Fruit fly (Drosophila melanogaster) whole organism, adult: ENCODE data around the gene kirre.

Source experiments
- CG11617 ChIP-seq: fragments of 200-800 bp; sonication (Bioruptor generic); optimal IDR thresholded peaks from 2 replicates; lab custom pipeline; 2017; ENCODE audit warnings: mild to moderate bottlenecking, missing biosample characterization, missing genetic modification reagents, missing genetic modification characterization
- CG12768 ChIP-seq: fragments of 200-800 bp; sonication (Bioruptor generic); optimal IDR thresholded peaks from 2 replicates; lab custom pipeline; 2017; ENCODE audit warnings: missing biosample characterization, missing genetic modification characterization, mild to moderate bottlenecking, moderate library complexity, missing genetic modification reagents
- CG14711 ChIP-seq: fragments of 200-800 bp; sonication (Bioruptor generic); optimal IDR thresholded peaks from 2 replicates; lab custom pipeline; 2018; ENCODE audit warnings: missing biosample characterization, mild to moderate bottlenecking, missing genetic modification characterization, moderate library complexity
- CG1620 ChIP-seq: fragments of 200-800 bp; sonication (Bioruptor generic); optimal IDR thresholded peaks from 2 replicates; lab custom pipeline; 2016; ENCODE audit warnings: missing biosample characterization, missing genetic modification characterization
- CG33017 ChIP-seq: fragments of 200-800 bp; sonication (Bioruptor generic); optimal IDR thresholded peaks from 2 replicates; lab custom pipeline; 2018; ENCODE audit warnings: missing biosample characterization, mild to moderate bottlenecking, missing genetic modification characterization, moderate library complexity
- CG5204 ChIP-seq: fragments of 200-800 bp; sonication (Bioruptor generic); optimal IDR thresholded peaks from 2 replicates; lab custom pipeline; 2016; ENCODE audit warnings: missing biosample characterization, missing genetic modification characterization
- CG7045 ChIP-seq: fragments of 200-800 bp; sonication (Bioruptor generic); optimal IDR thresholded peaks from 2 replicates; lab custom pipeline; 2017; ENCODE audit warnings: missing biosample characterization, mild to moderate bottlenecking, missing genetic modification characterization
- CG7101 ChIP-seq: fragments of 200-800 bp; sonication (Bioruptor generic); optimal IDR thresholded peaks from 2 replicates; lab custom pipeline; 2018; ENCODE audit warnings: missing biosample characterization, mild to moderate bottlenecking, missing genetic modification characterization, moderate library complexity
- Clk ChIP-seq: fragments of 200-800 bp; sonication (Bioruptor generic); optimal IDR thresholded peaks from 2 replicates; lab custom pipeline; 2017; ENCODE audit warnings: missing biosample characterization, missing genetic modification characterization
- Crg-1 ChIP-seq: fragments of 200-800 bp; sonication (Bioruptor generic); optimal IDR thresholded peaks from 2 replicates; lab custom pipeline; 2016; ENCODE audit warnings: missing biosample characterization, missing genetic modification characterization
- Hr96 ChIP-seq: fragments of 200-800 bp; sonication (Bioruptor generic); optimal IDR thresholded peaks from 2 replicates; lab custom pipeline; 2016; ENCODE audit warnings: missing biosample characterization, missing genetic modification characterization
- Mnt ChIP-seq: fragments of 200-800 bp; sonication (Bioruptor generic); optimal IDR thresholded peaks from 2 replicates; lab custom pipeline; 2016; ENCODE audit warnings: missing biosample characterization, mild to moderate bottlenecking, missing genetic modification characterization
- bab1 ChIP-seq: fragments of 200-800 bp; sonication (Bioruptor generic); optimal IDR thresholded peaks from 3 replicates; lab custom pipeline; 2019; ENCODE audit warnings: missing biosample characterization, mild to moderate bottlenecking, missing genetic modification characterization, moderate library complexity
- cic ChIP-seq: fragments of 200-800 bp; sonication (Bioruptor generic); optimal IDR thresholded peaks from 2 replicates; lab custom pipeline; 2017; ENCODE audit warnings: missing biosample characterization, mild to moderate bottlenecking, missing genetic modification characterization, moderate library complexity
- cnc ChIP-seq, 2 experiments: fragments of >200 bp; optimal IDR thresholded peaks; 2 replicates each; lab custom pipeline; 2017
- kay ChIP-seq: fragments of 200-800 bp; sonication (Bioruptor generic); peaks from one replicate; lab custom pipeline; 2016; ENCODE audit warnings: missing biosample characterization, missing genetic modification characterization, borderline replicate concordance
- ovo ChIP-seq: fragments of 200-800 bp; sonication (Bioruptor generic); optimal IDR thresholded peaks from 2 replicates; lab custom pipeline; 2016; ENCODE audit warnings: missing biosample characterization, missing genetic modification characterization
- pad ChIP-seq: fragments of 200-800 bp; sonication (Bioruptor generic); optimal IDR thresholded peaks from 3 replicates; lab custom pipeline; 2017; ENCODE audit warnings: missing biosample characterization, missing genetic modification characterization, mild to moderate bottlenecking, moderate library complexity, missing genetic modification reagents
- tj ChIP-seq: fragments of 200-800 bp; sonication (Bioruptor generic); optimal IDR thresholded peaks from 3 replicates; lab custom pipeline; 2017; ENCODE audit warnings: missing biosample characterization, mild to moderate bottlenecking, missing genetic modification characterization, moderate library complexity
- toe ChIP-seq: fragments of 200-800 bp; sonication (Bioruptor generic); optimal IDR thresholded peaks from 2 replicates; lab custom pipeline; 2016; ENCODE audit warnings: missing biosample characterization, missing genetic modification characterization

Gene kirre

DNA sequence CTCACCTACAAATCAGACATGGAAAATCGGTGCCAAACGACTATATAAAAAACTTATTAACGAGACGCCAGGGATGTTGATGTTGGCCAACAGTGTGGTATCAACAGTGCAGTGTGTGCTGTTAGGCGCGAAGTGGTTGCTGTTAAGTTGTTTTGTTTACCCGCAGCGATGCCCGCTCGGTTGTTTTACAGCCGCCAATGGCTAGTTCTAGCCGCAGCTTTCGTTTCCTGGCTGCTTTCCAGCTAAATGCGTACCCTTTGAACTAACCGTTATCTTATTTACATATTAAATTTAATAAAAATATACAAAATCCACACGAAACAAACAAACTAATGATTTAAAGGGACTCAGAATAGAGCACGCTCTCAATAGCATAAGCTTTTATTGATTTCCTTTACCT lies 1.5 kb upstream of the kirre start, which contains the start of gene crm:
crm (minus strand) TSS at position 111 of the 400 bp plus-strand sequence.
- peak; percentile 86 for TF ChIP-seq ovo (GFP tag; lab: Kevin White, UChicago)
- TF ChIP-seq CG33017 (tag; lab: Kevin White, UChicago): no peak
- no peak for TF ChIP-seq Clk (GFP tag; lab: Kevin White, UChicago)
- no peak for TF ChIP-seq CG11617
- peak; percentile 54 for TF ChIP-seq Mnt (GFP tag; lab: Kevin White, UChicago)
- TF ChIP-seq CG7101 (tag; lab: Kevin White, UChicago): peak; percentile 37
- no peak for TF ChIP-seq CG7045 (GFP tag; lab: Kevin White, UChicago)
- TF ChIP-seq Crg-1 (GFP tag; lab: Kevin White, UChicago): no peak
- TF ChIP-seq bab1: no peak

DNA sequence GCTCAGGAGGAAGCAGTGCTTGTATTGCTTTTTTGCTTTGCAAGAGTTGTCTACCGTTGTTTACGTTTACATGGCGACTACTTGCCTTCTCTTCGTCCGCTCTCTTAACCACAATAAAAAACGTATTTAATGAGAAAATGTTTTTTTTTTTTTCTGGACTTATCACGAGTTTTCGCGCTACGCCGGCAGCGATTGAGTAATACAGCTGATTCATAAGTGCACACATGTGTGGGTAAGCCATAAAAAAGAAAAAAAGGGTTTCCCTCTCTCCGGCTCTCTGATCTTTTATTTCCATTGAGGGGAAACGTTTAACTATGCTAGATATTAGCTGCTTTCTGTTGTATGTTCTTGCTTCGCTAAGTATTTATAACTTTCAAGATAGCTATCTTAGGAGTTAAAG lies 1.9 kb downstream of the kirre start:
- TF ChIP-seq Crg-1 (GFP tag; lab: Kevin White, UChicago) (no peak), cnc (optimal IDR thresholded peaks at IDR 0.05; lab: Kevin White, UChicago) (no peak), CG7101 (tag; lab: Kevin White, UChicago) (no peak), CG14711 (tag; lab: Kevin White, UChicago) (no peak), CG11617 (peak; percentile 56), CG1620 (no peak), CG33017 (tag; lab: Kevin White, UChicago) (peak; percentile 52), CG5204 (no peak), pad (peak; percentile 89), Clk (GFP tag; lab: Kevin White, UChicago) (no peak), bab1 (no peak), Mnt (GFP tag; lab: Kevin White, UChicago) (peak; percentile 58), toe (GFP tag; lab: Kevin White, UChicago) (no peak), kay (GFP tag; lab: Kevin White, UChicago) (peak; percentile 98), tj (GFP tag; lab: Kevin White, UChicago) (peak; percentile 49), CG12768 (peak; percentile 59), Hr96 (GFP tag; lab: Kevin White, UChicago) (no peak), ovo (GFP tag; lab: Kevin White, UChicago) (peak; percentile 3), CG7045 (GFP tag; lab: Kevin White, UChicago) (peak; percentile 11), cic (GFP tag; lab: Kevin White, UChicago) (peak; percentile 94)

DNA sequence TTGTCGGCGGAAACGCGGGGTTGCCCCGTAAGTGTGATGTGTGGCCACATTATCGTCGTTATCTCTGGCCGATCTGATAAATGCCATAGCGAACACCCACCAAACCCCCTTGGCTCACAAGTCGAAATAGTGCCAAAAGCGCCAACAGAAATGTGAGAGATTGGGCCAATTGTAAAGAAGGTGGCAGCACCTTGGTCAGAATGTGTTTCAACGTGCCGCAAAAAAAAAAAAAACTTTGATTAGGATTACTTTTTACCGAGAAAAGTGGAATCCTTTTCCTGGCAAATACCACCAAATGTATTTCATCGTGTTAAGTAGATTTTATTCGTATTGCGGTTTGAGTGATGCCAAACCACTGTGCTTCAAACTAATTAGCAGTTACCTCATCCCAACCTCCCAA lies 2.8 kb downstream of the kirre start:
- TF ChIP-seq CG14711 (tag; lab: Kevin White, UChicago) (peak; percentile 82), CG5204 (peak; percentile 75), ovo (GFP tag; lab: Kevin White, UChicago) (peak; percentile 58), Hr96 (GFP tag; lab: Kevin White, UChicago) (peak; percentile 90), bab1 (peak; percentile 34), kay (GFP tag; lab: Kevin White, UChicago) (no peak), CG7101 (tag; lab: Kevin White, UChicago) (peak; percentile 90), cic (GFP tag; lab: Kevin White, UChicago) (no peak), cnc (optimal IDR thresholded peaks at IDR 0.05; lab: Kevin White, UChicago) (no peak), CG33017 (tag; lab: Kevin White, UChicago) (peak; percentile 68), pad (peak; percentile 58), CG12768 (peak; percentile 84), Mnt (GFP tag; lab: Kevin White, UChicago) (peak; percentile 82), CG1620 (peak; percentile 64), CG11617 (peak; percentile 83), Crg-1 (GFP tag; lab: Kevin White, UChicago) (peak; percentile 73), CG7045 (GFP tag; lab: Kevin White, UChicago) (peak; percentile 72), Clk (GFP tag; lab: Kevin White, UChicago) (peak; percentile 38), tj (GFP tag; lab: Kevin White, UChicago) (peak; percentile 48), toe (GFP tag; lab: Kevin White, UChicago) (peak; percentile 50)

DNA sequence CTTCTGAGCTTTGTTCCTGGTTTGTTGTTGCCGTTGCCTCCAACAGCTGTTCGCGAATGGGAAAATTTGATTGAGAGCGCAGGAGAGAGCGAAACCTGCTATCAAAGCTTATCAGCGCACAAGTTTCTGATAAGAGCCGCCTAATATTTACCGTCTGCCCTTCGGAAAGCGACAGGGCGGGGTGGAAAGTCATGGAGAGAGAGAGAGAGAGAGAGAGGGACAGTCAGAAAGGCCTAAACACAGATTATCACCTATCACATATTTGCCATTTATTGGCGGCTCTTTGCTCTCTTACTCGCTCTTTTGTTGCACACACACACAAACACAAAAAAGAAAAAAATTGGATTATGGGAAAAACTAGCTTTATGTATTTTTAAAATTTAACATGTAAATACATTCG lies 3.4 kb downstream of the kirre start:
- TF ChIP-seq cic (GFP tag; lab: Kevin White, UChicago): no peak
- TF ChIP-seq CG7045 (GFP tag; lab: Kevin White, UChicago): no peak
- no peak for TF ChIP-seq CG14711 (tag; lab: Kevin White, UChicago)
- no peak for TF ChIP-seq cnc (optimal IDR thresholded peaks at IDR 0.05; lab: Kevin White, UChicago)
- TF ChIP-seq Mnt (GFP tag; lab: Kevin White, UChicago): no peak
- no peak for TF ChIP-seq toe (GFP tag; lab: Kevin White, UChicago)
- TF ChIP-seq CG33017 (tag; lab: Kevin White, UChicago): no peak
- TF ChIP-seq CG5204: no peak
- TF ChIP-seq tj (GFP tag; lab: Kevin White, UChicago): no peak
- no peak for TF ChIP-seq ovo (GFP tag; lab: Kevin White, UChicago)
- no peak for TF ChIP-seq bab1
- no peak for TF ChIP-seq Crg-1 (GFP tag; lab: Kevin White, UChicago)
- TF ChIP-seq kay (GFP tag; lab: Kevin White, UChicago): no peak

DNA sequence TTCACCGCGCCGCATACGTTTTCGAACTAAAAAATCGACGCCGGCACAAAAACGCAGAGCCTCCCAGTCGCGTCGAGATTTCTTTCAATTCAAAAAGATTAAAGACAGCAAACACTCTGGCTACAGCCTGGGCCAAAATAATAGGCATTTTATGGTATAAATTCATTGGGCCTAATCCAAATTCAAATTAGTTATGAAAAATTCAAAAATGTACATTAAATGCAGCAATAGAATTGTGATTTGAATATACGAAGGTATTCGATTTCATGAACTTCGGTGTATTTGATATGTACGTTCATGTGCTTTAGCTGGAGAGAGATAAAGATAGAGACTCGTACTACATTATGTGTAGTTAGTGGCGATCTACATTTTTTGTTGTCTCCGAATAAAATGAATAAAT lies 3.9 kb downstream of the kirre start, which contains the start of gene Syx4:
Syx4 (minus strand) TSS at position 35 of the 400 bp plus-strand sequence.
- TF ChIP-seq kay (GFP tag; lab: Kevin White, UChicago) (peak; percentile 90), bab1 (peak; percentile 57), CG11617 (peak; percentile 91), CG7101 (tag; lab: Kevin White, UChicago) (peak; percentile 97), CG5204 (peak; percentile 75), Crg-1 (GFP tag; lab: Kevin White, UChicago) (peak; percentile 80), toe (GFP tag; lab: Kevin White, UChicago) (peak; percentile 56), CG14711 (tag; lab: Kevin White, UChicago) (peak; percentile 93), pad (peak; percentile 82), tj (GFP tag; lab: Kevin White, UChicago) (peak; percentile 67), cnc (optimal IDR thresholded peaks at IDR 0.05; lab: Kevin White, UChicago) (no peak), ovo (GFP tag; lab: Kevin White, UChicago) (peak; percentile 17), CG1620 (peak; percentile 47), cic (GFP tag; lab: Kevin White, UChicago) (peak; percentile 81), Mnt (GFP tag; lab: Kevin White, UChicago) (peak; percentile 85), Hr96 (GFP tag; lab: Kevin White, UChicago) (peak; percentile 84), CG33017 (tag; lab: Kevin White, UChicago) (peak; percentile 95), CG12768 (peak; percentile 88), Clk (GFP tag; lab: Kevin White, UChicago) (peak; percentile 77), CG7045 (GFP tag; lab: Kevin White, UChicago) (peak; percentile 90)
